Fruit fly (Drosophila melanogaster): ENCODE measurements around the gene CG7730.

Gene CG7730

dm6 chr3L:16989169-16989568, 38.1 kb upstream of the CG7730 start (continued):
- TF ChIP-seq CG4424 (GFP tag; optimal IDR thresholded peaks at IDR 0.05) (peak; percentile 25), az2 (GFP tag; optimal IDR thresholded peaks at IDR 0.05) (no peak), CG7928 (GFP tag; optimal IDR thresholded peaks at IDR 0.05) (no peak), bowl (GFP tag; IDR thresholded peaks at IDR 0.05) (no peak), gem (tag; optimal IDR thresholded peaks at IDR 0.05) (no peak), CG7556 (GFP tag; optimal IDR thresholded peaks at IDR 0.05) (no peak), CG15696 (tag; optimal IDR thresholded peaks at IDR 0.05) (no peak), sens (GFP tag) (peak; percentile 71), H15 (GFP tag; IDR thresholded peaks at IDR 0.05) (no peak), CG6272 (GFP tag; IDR thresholded peaks at IDR 0.05) (peak; percentile 10; the same call in 1 of the 2 replicates), tap (tag; optimal IDR thresholded peaks at IDR 0.05) (peak; percentile 2), CG17359 (tag; optimal IDR thresholded peaks at IDR 0.05) (peak; percentile 14), pb (GFP tag; optimal IDR thresholded peaks at IDR 0.05) (no peak), tx (GFP tag; optimal IDR thresholded peaks at IDR 0.05) (no peak), Side (GFP tag; optimal IDR thresholded peaks at IDR 0.05) (no peak), Nf-YC (tag; optimal IDR thresholded peaks at IDR 0.05) (no peak), CG12104 (GFP tag; optimal IDR thresholded peaks at IDR 0.05) (no peak), CG10959 (GFP tag; IDR thresholded peaks at IDR 0.05) (no peak), Hr51 (GFP tag; optimal IDR thresholded peaks at IDR 0.05) (peak in 1 of 2 experiments; percentile 69), Lim3 (GFP tag; IDR thresholded peaks at IDR 0.05) (no peak), nom (GFP tag; optimal IDR thresholded peaks at IDR 0.05) (peak; percentile 59), Adf1 (GFP tag; IDR thresholded peaks at IDR 0.05) (peak; percentile 22; the same call in 1 of the 2 replicates), Mad (GFP tag; optimal IDR thresholded peaks at IDR 0.05) (no peak), Ravus (GFP tag; IDR thresholded peaks at IDR 0.05) (no peak), corto (GFP tag; optimal IDR thresholded peaks at IDR 0.05) (no peak), Hmr (GFP tag; optimal IDR thresholded peaks at IDR 0.05) (no peak), GATAe (GFP tag; conservative IDR thresholded peaks at IDR 0.05) (no peak), unpg (GFP tag; optimal IDR thresholded peaks at IDR 0.05) (peak; percentile 42), CG43689 (GFP tag; IDR thresholded peaks at IDR 0.05) (no peak), aop (GFP tag; IDR thresholded peaks at IDR 0.05) (no peak), CG8924 (tag; optimal IDR thresholded peaks at IDR 0.05) (no peak), CG17802 (tag; optimal IDR thresholded peaks at IDR 0.05) (no peak), CG12659 (GFP tag; optimal IDR thresholded peaks at IDR 0.05) (peak; percentile 39), CG13775 (GFP tag; optimal IDR thresholded peaks at IDR 0.05) (peak; percentile 10), zf30C (GFP tag; optimal IDR thresholded peaks at IDR 0.05) (no peak), org-1 (GFP tag; optimal IDR thresholded peaks at IDR 0.05) (peak; percentile 25), CG9932 (GFP tag; IDR thresholded peaks at IDR 0.05) (peak; percentile 37; the same call in 1 of the 2 replicates), CG9609 (GFP tag; optimal IDR thresholded peaks at IDR 0.05) (no peak), CG9876 (GFP tag; optimal IDR thresholded peaks at IDR 0.05) (no peak), gsb (GFP tag; IDR thresholded peaks at IDR 0.05) (no peak), grn (GFP tag; optimal IDR thresholded peaks at IDR 0.05) (peak; percentile 11), Taf1 (GFP tag; IDR thresholded peaks at IDR 0.05) (no peak), CG18619 (GFP tag; optimal IDR thresholded peaks at IDR 0.05) (peak; percentile 40), Six4 (GFP tag; optimal IDR thresholded peaks at IDR 0.05) (no peak), CG6854 (GFP tag; optimal IDR thresholded peaks at IDR 0.05) (no peak), CG33557 (GFP tag; optimal IDR thresholded peaks at IDR 0.05) (peak; percentile 14), vvl (GFP tag; IDR thresholded peaks at IDR 0.05) (peak; percentile 22; the same call in 1 of the 2 replicates), hth (optimal IDR thresholded peaks at IDR 0.05) (no peak), CG12219 (GFP tag; optimal IDR thresholded peaks at IDR 0.05) (peak; percentile 28), CG7786 (GFP tag; optimal IDR thresholded peaks at IDR 0.05) (no peak), Trl (optimal IDR thresholded peaks at IDR 0.05) (no peak), Trl (GFP tag; optimal IDR thresholded peaks at IDR 0.05) (no peak), caup (GFP tag; optimal IDR thresholded peaks at IDR 0.05; ENCODE audit: severe bottlenecking) (no peak)
